Worm (Caenorhabditis elegans): ENCODE data around the gene F52C9.3.

- TF ChIP-seq ama-1 (optimal IDR thresholded peaks at IDR 0.05), result no peak
- TF ChIP-seq ceh-18 (tag; optimal IDR thresholded peaks at IDR 0.05), result no peak
- TF ChIP-seq ceh-9 (tag; optimal IDR thresholded peaks at IDR 0.05), result no peak
Observed at ce11 chrIII:5274715-5275355, 46.9 kb upstream of the F52C9.3 start, which contains the start of the genes daf-41 and toc-1.
